Fruit fly (Drosophila melanogaster): ENCODE results near the gene Aladin.

dm6 chrX:9224423-9224822 is 48.8 kb upstream of the Aladin start:
- TF ChIP-seq bab2 (GFP tag; optimal IDR thresholded peaks at IDR 0.05) (no peak), emc (GFP tag; optimal IDR thresholded peaks at IDR 0.05) (no peak), CG33213 (GFP tag; optimal IDR thresholded peaks at IDR 0.05) (no peak), tin (GFP tag; optimal IDR thresholded peaks at IDR 0.05) (no peak), CG2120 (GFP tag; optimal IDR thresholded peaks at IDR 0.05) (no peak), CG1233 (GFP tag; optimal IDR thresholded peaks at IDR 0.05) (no peak), dmrt11E (tag; optimal IDR thresholded peaks at IDR 0.05) (no peak), sug (tag; optimal IDR thresholded peaks at IDR 0.05) (no peak), CG34376 (GFP tag; optimal IDR thresholded peaks at IDR 0.05) (no peak), CG17328 (GFP tag; IDR thresholded peaks at IDR 0.05) (no peak)
